Worm (Caenorhabditis elegans) whole organism, L2 larva: ENCODE data around the gene egl-13.

Source experiments
- C34F6.9 ChIP-seq: fragments of 150-350 bp; optimal IDR thresholded peaks from 2 replicates; lab custom pipeline; 2014; ENCODE audit warnings: missing biosample characterization, missing genetic modification characterization
- F13H6.1 ChIP-seq: sonication (generic microtip); optimal IDR thresholded peaks from 2 replicates; lab custom pipeline; 2016; ENCODE audit warnings: missing genetic modification characterization, missing compliant biosample characterization
- R02D3.7 ChIP-seq: fragments of 150-350 bp; optimal IDR thresholded peaks from 2 replicates; lab custom pipeline; 2014; ENCODE audit warnings: missing biosample characterization, missing genetic modification characterization
- Y55F3AM.14 ChIP-seq: fragments of 200-800 bp; sonication (Bioruptor generic); optimal IDR thresholded peaks from 2 replicates; lab custom pipeline; 2018; ENCODE audit warnings: mild to moderate bottlenecking, missing genetic modification characterization, missing compliant biosample characterization
- ZK546.5 ChIP-seq: sonication (generic microtip); optimal IDR thresholded peaks from 2 replicates; lab custom pipeline; 2017; ENCODE audit warnings: missing biosample characterization, missing genetic modification characterization
- aly-2 ChIP-seq: fragments of 150-350 bp; optimal IDR thresholded peaks from 2 replicates; lab custom pipeline; 2014; ENCODE audit warnings: missing biosample characterization, missing genetic modification characterization
- ama-1 ChIP-seq: fragments of 150-350 bp; optimal IDR thresholded peaks from 2 replicates; lab custom pipeline; 2018; ENCODE audit warnings: inconsistent platforms
- blmp-1 ChIP-seq: sonication (generic microtip); optimal IDR thresholded peaks from 2 replicates; lab custom pipeline; 2017; ENCODE audit warnings: missing genetic modification characterization, mild to moderate bottlenecking, missing compliant biosample characterization, antibody characterized with exemption, moderate library complexity; ENCODE audit not compliant: insufficient read depth
- ceh-16 ChIP-seq: fragments of 150-350 bp; optimal IDR thresholded peaks from 2 replicates; lab custom pipeline; 2014; ENCODE audit warnings: missing biosample characterization, missing genetic modification characterization
- ceh-82 ChIP-seq: fragments of 150-350 bp; optimal IDR thresholded peaks from 2 replicates; lab custom pipeline; 2014; ENCODE audit warnings: missing biosample characterization, missing genetic modification characterization
- crh-2 ChIP-seq: sonication (generic microtip); optimal IDR thresholded peaks from 2 replicates; lab custom pipeline; 2017; ENCODE audit warnings: missing biosample characterization, missing genetic modification characterization
- dmd-4 ChIP-seq: sonication (generic microtip); optimal IDR thresholded peaks from 2 replicates; lab custom pipeline; 2017; ENCODE audit warnings: missing biosample characterization, missing genetic modification characterization
- elt-1 ChIP-seq: fragments of 150-350 bp; optimal IDR thresholded peaks from 2 replicates; lab custom pipeline; 2014; ENCODE audit warnings: missing biosample characterization, missing genetic modification characterization
- elt-3 ChIP-seq: sonication (generic microtip); optimal IDR thresholded peaks from 2 replicates; lab custom pipeline; 2017; ENCODE audit warnings: missing biosample characterization, missing genetic modification characterization
- fos-1 ChIP-seq: fragments of 150-350 bp; optimal IDR thresholded peaks from 2 replicates; lab custom pipeline; 2014; ENCODE audit warnings: missing biosample characterization, missing genetic modification characterization
- gmeb-1 ChIP-seq: fragments of 150-350 bp; optimal IDR thresholded peaks from 2 replicates; lab custom pipeline; 2014; ENCODE audit warnings: missing biosample characterization, missing genetic modification characterization
- lin-11 ChIP-seq: fragments of 150-350 bp; sonication (generic microtip); optimal IDR thresholded peaks from 2 replicates; lab custom pipeline; 2014; ENCODE audit warnings: missing biosample characterization, missing genetic modification characterization, inconsistent platforms, mixed read lengths
- lin-13 ChIP-seq: fragments of 150-350 bp; optimal IDR thresholded peaks from 2 replicates; lab custom pipeline; 2014; ENCODE audit warnings: missing biosample characterization, missing genetic modification reagents, missing genetic modification characterization
- lin-39 ChIP-seq: fragments of 150-350 bp; optimal IDR thresholded peaks from 2 replicates; lab custom pipeline; 2014; ENCODE audit warnings: missing biosample characterization, missing genetic modification reagents, missing genetic modification characterization
- lsy-2 ChIP-seq, 2 experiments: fragments of 150-350 bp in 1 of 2; sonication (generic microtip) in 1 of 2; optimal IDR thresholded peaks; 2 replicates each; lab custom pipeline; 2014 to 2017; ENCODE audit warnings: missing biosample characterization in 2 of 2, missing genetic modification characterization in 2 of 2
- mab-5 ChIP-seq: fragments of 150-350 bp; optimal IDR thresholded peaks from 2 replicates; lab custom pipeline; 2014; ENCODE audit warnings: missing biosample characterization, missing genetic modification characterization
- mbf-1 ChIP-seq: sonication (generic microtip); optimal IDR thresholded peaks from 2 replicates; lab custom pipeline; 2017; ENCODE audit warnings: missing biosample characterization, missing genetic modification characterization
- mdl-1 ChIP-seq, 2 experiments: fragments of 150-350 bp in 1 of 2; sonication (generic microtip) in 1 of 2; optimal IDR thresholded peaks; 2 replicates each; lab custom pipeline; 2017; ENCODE audit warnings: missing biosample characterization in 2 of 2, missing genetic modification characterization in 2 of 2
- nhr-129 ChIP-seq: fragments of 150-350 bp; optimal IDR thresholded peaks from 2 replicates; lab custom pipeline; 2014; ENCODE audit warnings: missing biosample characterization, missing genetic modification characterization
- nhr-21 ChIP-seq: fragments of 150-350 bp; optimal IDR thresholded peaks from 2 replicates; lab custom pipeline; 2014; ENCODE audit warnings: missing biosample characterization, missing genetic modification characterization
- nhr-23 ChIP-seq: fragments of 150-350 bp; optimal IDR thresholded peaks from 2 replicates; lab custom pipeline; 2014; ENCODE audit warnings: missing biosample characterization, missing genetic modification reagents, missing genetic modification characterization
- nhr-6 ChIP-seq: fragments of 150-350 bp; optimal IDR thresholded peaks from 2 replicates; lab custom pipeline; 2014; ENCODE audit warnings: missing biosample characterization, missing genetic modification characterization
- nhr-77 ChIP-seq: fragments of 150-350 bp; optimal IDR thresholded peaks from 2 replicates; lab custom pipeline; 2014; ENCODE audit warnings: missing biosample characterization, missing genetic modification characterization
- peb-1 ChIP-seq: fragments of 150-350 bp; optimal IDR thresholded peaks from 2 replicates; lab custom pipeline; 2014; ENCODE audit warnings: missing biosample characterization, missing genetic modification characterization
- sem-4 ChIP-seq: fragments of 150-350 bp; optimal IDR thresholded peaks from 2 replicates; lab custom pipeline; 2014; ENCODE audit warnings: missing biosample characterization, missing genetic modification reagents, missing genetic modification characterization
- sma-9 ChIP-seq, 2 experiments: fragments of 150-350 bp in 1 of 2; sonication (generic microtip) in 1 of 2; optimal IDR thresholded peaks; 2 replicates each; lab custom pipeline; 2014 to 2016; ENCODE audit warnings: missing genetic modification characterization in 2 of 2, mild to moderate bottlenecking in 1 of 2, missing biosample characterization in 1 of 2, missing compliant biosample characterization in 1 of 2, missing genetic modification reagents in 1 of 2, moderate library complexity in 1 of 2
- snpc-4 ChIP-seq: fragments of 150-350 bp; optimal IDR thresholded peaks from 2 replicates; lab custom pipeline; 2014; ENCODE audit warnings: missing biosample characterization, missing genetic modification characterization
- unc-39 ChIP-seq: fragments of 150-350 bp; optimal IDR thresholded peaks from 2 replicates; lab custom pipeline; 2014; ENCODE audit warnings: missing biosample characterization, missing genetic modification characterization
- unc-55 ChIP-seq: fragments of 150-350 bp; sonication (generic microtip); optimal IDR thresholded peaks from 3 replicates; lab custom pipeline; 2014; ENCODE audit warnings: missing biosample characterization, missing genetic modification reagents, missing genetic modification characterization
- unc-62 ChIP-seq: fragments of 150-350 bp; optimal IDR thresholded peaks from 2 replicates; lab custom pipeline; 2014; ENCODE audit warnings: missing biosample characterization, missing genetic modification reagents, missing genetic modification characterization
- ztf-1 ChIP-seq: fragments of 200-800 bp; sonication (Bioruptor generic); conservative IDR thresholded peaks from 2 replicates; pipeline ENCODE4 v1.3.6; 2022; ENCODE audit warnings: missing genetic modification characterization, missing compliant biosample characterization
- ztf-4 ChIP-seq: fragments of 150-350 bp; optimal IDR thresholded peaks from 2 replicates; lab custom pipeline; 2014; ENCODE audit warnings: missing biosample characterization, missing genetic modification characterization

The egl-13 gene

DNA sequence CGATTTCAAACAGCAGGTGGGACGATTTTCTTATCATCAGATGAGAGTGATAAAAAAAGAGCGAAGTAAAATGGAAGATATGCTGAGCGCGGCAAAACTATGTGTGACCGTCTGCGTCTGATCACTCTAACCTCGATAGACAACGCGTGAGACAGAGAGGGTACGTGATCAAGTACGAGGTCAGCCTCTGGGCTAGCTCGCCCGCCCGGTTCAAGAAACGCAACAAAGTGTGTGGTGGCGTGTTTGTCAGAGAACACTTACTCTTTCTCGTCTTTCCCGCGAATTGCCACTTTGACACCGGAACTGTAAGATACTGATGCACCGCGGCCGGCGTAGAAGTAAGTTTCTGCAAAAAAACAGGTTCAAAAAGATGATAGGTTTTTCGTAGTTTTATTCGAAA, 32.6 kb downstream of the egl-13 start (continued):
- TF ChIP-seq mab-5 (tag; lab: Kevin White, UChicago) (no peak), lin-13 (GFP tag; lab: Kevin White, UChicago) (no peak), nhr-21 (peak; percentile 56), mbf-1 (no peak), sma-9 (GFP tag; optimal IDR thresholded peaks at IDR 0.05; lab: Kevin White, UChicago) (peak; percentile 92), sma-9 (tag; optimal IDR thresholded peaks at IDR 0.05; lab: Kevin White, UChicago) (peak; percentile 54), fos-1 (tag; lab: Kevin White, UChicago) (peak; percentile 80), F13H6.1 (tag; lab: Kevin White, UChicago) (peak; percentile 77), Y55F3AM.14 (GFP tag; lab: Kevin White, UChicago) (no peak), unc-39 (tag; lab: Kevin White, UChicago) (no peak), mdl-1 (tag; optimal IDR thresholded peaks at IDR 0.05; lab: Kevin White, UChicago) (peak in 1 of 2 experiments; percentile 44), snpc-4 (tag; lab: Kevin White, UChicago) (no peak), ztf-1 (GFP tag; lab: Robert Waterston, UW) (no peak), nhr-23 (tag; lab: Kevin White, UChicago) (no peak), lin-11 (tag; lab: Kevin White, UChicago) (no peak), aly-2 (no peak), ztf-4 (tag; lab: Kevin White, UChicago) (no peak), lin-39 (tag; lab: Kevin White, UChicago) (no peak), dmd-4 (no peak), R02D3.7 (tag; lab: Kevin White, UChicago) (no peak), ceh-16 (no peak), elt-3 (tag; lab: Kevin White, UChicago) (no peak), sem-4 (tag; lab: Kevin White, UChicago) (no peak)

DNA sequence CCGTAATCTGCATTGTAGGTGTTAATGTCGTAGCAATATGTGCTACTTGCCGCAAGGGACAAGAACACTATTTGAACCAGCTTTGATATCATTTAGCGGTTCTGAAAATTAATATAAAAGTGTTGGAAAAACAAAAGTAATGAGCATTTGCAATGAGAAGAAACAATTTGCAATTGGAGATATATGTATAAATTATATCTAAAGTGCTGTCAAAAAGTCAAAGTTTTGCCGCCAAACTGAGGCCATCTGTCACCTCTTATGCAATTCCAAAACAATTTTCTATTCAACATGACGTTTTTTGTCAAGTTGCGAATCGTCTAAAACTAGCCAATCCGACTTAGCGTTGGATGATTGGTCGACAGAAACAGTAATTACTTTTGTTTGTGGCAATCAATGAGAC, 33.6 kb downstream of the egl-13 start, which contains the start of gene W01C8.5:
TSS of gene W01C8.5 (minus strand) at position 101 of the 400 bp plus-strand sequence.
- TF ChIP-seq Y55F3AM.14 (GFP tag; lab: Kevin White, UChicago) (no peak), dmd-4 (no peak), gmeb-1 (tag; lab: Kevin White, UChicago) (no peak), crh-2 (tag; lab: Kevin White, UChicago) (no peak), nhr-129 (tag; lab: Kevin White, UChicago) (no peak), unc-55 (GFP tag; lab: Kevin White, UChicago) (no peak), elt-3 (tag; lab: Kevin White, UChicago) (no peak), F13H6.1 (tag; lab: Kevin White, UChicago) (no peak), ztf-1 (GFP tag; lab: Robert Waterston, UW) (no peak), peb-1 (no peak)
- TF ChIP-seq, all 48 proteins: peak for 0

DNA sequence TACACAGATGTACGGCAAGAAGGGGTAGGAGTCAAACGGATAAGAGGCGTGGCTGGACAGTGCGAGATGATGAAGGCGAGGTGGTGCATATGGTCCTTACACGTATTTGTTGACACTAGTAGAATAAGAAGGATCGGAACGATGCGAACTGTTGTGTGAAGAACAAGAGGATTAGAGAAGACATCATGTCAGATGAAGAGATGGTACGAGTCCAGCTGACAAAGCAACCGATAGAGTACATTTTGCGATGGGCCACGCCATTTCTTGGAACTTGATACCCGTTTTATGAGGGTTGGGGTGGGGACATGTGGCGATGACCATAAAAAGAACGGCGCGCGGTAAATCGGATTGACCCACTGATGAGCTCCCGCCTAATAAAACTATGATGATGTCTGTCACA, 34.8 kb downstream of the egl-13 start:
- TF ChIP-seq elt-1 (no peak), lin-11 (tag; lab: Kevin White, UChicago) (no peak), ztf-4 (tag; lab: Kevin White, UChicago) (no peak), ceh-82 (tag; lab: Kevin White, UChicago) (no peak), ZK546.5 (tag; lab: Kevin White, UChicago) (no peak), fos-1 (tag; lab: Kevin White, UChicago) (no peak), mab-5 (tag; lab: Kevin White, UChicago) (no peak), nhr-6 (tag; lab: Kevin White, UChicago) (no peak), F13H6.1 (tag; lab: Kevin White, UChicago) (no peak), ama-1 (lab: Kevin White, UChicago) (no peak), sma-9 (GFP tag; optimal IDR thresholded peaks at IDR 0.05; lab: Kevin White, UChicago) (no peak), sma-9 (tag; optimal IDR thresholded peaks at IDR 0.05; lab: Kevin White, UChicago) (no peak), dmd-4 (no peak), lsy-2 (tag; optimal IDR thresholded peaks at IDR 0.05; lab: Kevin White, UChicago) (no peak), snpc-4 (tag; lab: Kevin White, UChicago) (no peak), lin-13 (GFP tag; lab: Kevin White, UChicago) (no peak), mbf-1 (no peak), peb-1 (no peak), unc-39 (tag; lab: Kevin White, UChicago) (no peak), unc-55 (GFP tag; lab: Kevin White, UChicago) (no peak), blmp-1 (tag; lab: Kevin White, UChicago) (no peak)
- TF ChIP-seq, all 48 proteins: peak for 0

DNA sequence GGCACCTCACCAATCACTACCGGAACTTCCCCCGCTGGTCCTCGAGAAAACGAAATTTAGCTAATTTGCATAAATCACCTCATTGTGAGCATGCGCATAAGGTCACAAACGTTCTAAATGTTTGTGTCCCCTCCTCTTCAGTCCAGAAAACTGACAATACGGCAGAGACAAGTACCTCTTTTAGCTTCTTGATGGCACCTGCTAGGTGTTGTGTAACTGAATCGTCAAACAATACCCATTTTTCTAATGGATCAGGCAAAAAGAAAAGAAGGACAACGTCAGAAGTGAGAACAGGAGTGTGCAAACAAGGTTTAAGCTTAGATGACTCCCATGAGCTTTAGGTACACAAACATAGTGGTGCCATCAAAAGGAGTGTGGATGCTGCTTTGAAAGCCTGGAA, 35.9 kb downstream of the egl-13 start:
- TF ChIP-seq lin-11 (tag; lab: Kevin White, UChicago) (no peak), nhr-23 (tag; lab: Kevin White, UChicago) (no peak), nhr-77 (tag; lab: Kevin White, UChicago) (no peak), C34F6.9 (no peak), ztf-4 (tag; lab: Kevin White, UChicago) (no peak), unc-62 (no peak), F13H6.1 (tag; lab: Kevin White, UChicago) (no peak), ztf-1 (GFP tag; lab: Robert Waterston, UW) (no peak), unc-39 (tag; lab: Kevin White, UChicago) (no peak), nhr-129 (tag; lab: Kevin White, UChicago) (no peak), mbf-1 (no peak)
